Worm (Caenorhabditis elegans) whole organism, dauer: ENCODE measurements around the gene K01A6.7.

Experiments used
- unc-62 ChIP-seq: sonication (generic microtip); optimal IDR thresholded peaks from 2 replicates; lab custom pipeline; 2017; ENCODE audit warnings: missing biosample characterization, missing genetic modification reagents, missing genetic modification characterization

The K01A6.7 gene

DNA sequence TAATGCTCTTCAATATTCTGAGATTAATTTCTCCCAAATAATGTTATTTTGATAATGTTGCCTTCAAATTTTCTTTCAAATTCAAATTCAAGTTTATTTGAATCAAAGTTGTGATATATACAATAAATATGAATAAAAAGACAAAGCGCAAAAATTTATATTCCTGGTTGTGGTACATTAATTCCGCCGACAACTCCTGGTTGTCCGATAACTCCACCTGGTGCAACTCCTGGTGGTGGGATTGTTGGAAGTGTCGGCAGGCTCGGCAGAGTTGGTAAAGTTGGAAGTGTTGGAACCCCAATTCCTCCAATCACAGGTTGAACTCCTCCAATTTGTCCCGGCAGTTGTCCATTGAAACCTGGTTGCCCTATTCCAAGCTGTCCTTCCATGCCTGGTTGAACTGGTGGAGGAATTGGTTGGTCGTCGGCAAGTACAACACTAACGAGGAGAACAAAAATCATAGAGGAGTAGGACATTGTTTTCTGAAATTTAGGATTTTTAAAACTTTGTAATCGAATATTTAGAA is at the start of gene K01A6.7:
Gene K01A6.7, minus strand, starts transcription at position 476 of the 526 bp plus-strand sequence.
- no peak for TF ChIP-seq unc-62 (GFP tag; lab: Kevin White, UChicago)

DNA sequence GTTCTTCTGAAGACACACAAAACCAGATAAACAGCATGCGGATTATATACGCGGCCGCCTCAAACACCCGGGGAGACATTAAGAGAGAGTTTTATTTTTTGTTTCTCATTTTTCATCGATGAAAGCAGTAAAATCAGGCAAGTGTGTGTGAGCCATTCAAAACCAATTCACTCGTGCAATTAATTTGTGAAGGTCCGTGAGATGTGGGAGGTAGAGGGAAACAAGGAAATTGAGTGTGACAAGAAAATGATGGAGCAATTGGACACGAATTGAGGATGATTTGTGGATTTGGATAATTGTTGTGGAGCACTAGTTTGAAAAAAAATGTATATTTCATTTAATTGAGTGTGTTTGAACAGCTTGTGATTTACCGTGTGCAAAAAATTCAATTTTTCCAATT is 49.4 kb upstream of the K01A6.7 start:
- TF ChIP-seq unc-62 (GFP tag; lab: Kevin White, UChicago), result no peak

DNA sequence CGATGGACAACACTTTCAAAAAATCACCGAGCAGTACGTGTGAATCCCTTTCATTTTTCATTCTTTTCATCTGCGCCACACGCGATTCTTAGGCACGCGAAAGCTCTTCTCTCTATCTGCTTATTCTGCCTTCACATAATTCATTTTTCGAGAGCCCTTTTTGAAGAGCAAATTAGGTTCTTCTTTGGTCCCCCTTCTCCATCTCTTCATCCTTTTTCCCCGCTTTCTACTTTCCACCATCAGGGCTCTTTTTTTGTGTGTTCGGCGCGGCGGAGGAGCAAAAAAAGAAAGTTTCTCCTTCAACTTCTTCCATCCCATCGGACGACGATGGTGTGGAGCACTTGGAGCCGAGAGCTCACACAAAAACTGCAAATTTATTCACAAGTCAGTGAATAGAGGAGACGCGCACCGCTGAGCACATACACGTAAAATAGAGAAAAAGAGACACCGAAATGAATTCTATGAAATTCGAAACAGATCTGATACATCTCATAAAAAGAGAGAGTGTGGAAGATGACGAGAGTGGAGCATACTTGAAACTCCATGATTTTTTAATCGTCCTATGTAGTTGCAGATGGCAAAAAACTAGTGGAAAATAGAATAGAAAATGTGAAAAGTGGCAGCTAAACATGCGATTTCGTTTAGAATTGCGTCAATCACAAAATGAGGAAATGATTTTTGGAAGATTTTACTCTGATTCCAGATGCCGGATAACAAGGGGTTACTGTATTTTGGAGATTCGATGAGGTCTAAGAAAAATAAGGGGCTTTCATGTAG is 46.9 kb upstream of the K01A6.7 start:
- TF ChIP-seq unc-62 (GFP tag; lab: Kevin White, UChicago), result no peak

DNA sequence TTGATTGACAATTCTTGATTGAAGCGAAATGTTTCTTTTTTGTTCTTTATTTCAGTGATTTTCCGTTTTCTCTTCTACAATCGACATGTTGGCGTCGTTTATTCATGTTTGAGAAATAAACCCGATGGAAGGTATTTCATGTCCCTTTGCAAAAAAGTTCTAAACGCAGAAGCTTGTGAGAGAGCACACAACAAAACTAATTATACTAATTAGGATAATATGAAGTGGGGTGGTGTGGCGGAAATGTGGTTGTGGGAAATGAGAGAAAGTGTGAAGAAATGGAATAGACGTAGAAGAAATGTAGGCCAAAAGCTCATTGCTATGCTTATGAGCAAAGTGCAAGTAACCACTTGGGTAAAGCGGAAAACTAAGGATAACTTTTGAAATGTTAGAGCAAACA is 44.5 kb upstream of the K01A6.7 start:
- no peak for TF ChIP-seq unc-62 (GFP tag; lab: Kevin White, UChicago)

DNA sequence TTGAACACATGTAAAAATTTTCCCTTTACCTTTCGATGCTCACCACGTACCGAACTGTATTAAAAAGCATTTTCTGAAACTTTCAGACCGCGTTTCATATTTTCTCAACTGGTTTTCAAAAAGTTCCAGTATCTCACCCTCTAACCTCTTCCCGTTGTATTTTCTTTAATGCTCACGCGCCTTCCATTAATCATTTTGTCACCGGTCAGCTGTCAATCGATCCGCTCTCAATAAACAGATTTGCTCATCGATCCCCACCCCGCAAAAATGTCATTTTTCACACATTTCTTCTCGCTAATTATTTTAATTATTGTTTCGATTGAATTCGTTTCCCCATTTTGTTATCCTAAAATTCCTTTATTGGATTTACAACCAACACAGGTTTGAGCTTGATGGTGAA is 40.7 kb upstream of the K01A6.7 start, which contains the start of gene lpr-2:
Gene lpr-2, plus strand, starts transcription at position 189 of the 400 bp plus-strand sequence.
- TF ChIP-seq unc-62 (GFP tag; lab: Kevin White, UChicago), result no peak

DNA sequence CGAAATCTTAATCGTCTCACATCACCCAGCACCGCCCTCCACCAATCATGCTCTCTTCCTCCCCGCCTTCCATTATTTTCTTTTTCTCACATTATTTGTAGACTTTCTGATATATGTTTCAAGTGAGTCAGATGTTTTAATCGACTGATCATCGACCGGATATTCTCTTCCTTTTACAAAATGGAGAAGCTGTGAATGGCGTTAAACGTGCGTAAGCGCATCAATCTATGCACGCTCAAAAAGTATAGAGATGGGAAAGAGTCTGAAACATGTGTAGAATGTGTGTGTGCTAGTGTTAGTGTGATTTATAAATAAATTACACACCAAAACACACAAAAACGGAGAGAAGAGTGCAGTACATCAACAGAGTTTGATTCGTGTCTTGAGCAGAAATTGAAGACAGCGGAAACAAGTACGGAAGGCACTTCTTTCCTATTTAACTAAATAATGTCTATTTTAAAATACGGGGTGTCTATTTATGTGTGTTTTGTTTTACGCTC is 38.7 kb upstream of the K01A6.7 start:
- TF ChIP-seq unc-62 (GFP tag; lab: Kevin White, UChicago), result no peak

DNA sequence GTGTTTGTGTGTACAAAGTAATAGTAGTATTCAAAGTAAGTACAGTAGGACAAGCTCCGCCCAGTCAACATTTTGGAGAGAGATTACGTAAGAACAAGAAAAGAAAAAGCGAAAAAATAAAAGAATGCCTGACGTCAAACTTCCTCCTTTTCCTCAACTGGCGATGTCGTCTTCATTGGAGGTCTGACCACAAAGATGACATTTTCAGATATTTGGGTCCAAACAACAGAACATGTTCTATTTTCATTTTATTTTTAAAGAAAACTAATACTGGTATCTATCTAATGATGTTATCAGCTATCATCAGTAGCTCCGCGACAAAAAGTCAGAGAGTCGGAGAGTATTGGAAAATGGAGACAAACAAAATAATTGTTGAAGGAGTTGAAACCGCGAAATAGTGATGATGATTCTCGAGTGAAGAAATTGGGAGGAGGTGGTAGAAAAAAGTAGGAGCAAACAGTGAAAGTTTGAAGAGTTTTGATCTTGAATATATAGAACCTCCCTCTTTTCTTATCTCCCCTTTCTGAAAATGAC is 35.4 kb upstream of the K01A6.7 start, which contains the start of gene lips-5:
Gene lips-5, minus strand, starts transcription at position 51 of the 534 bp plus-strand sequence.
- no peak for TF ChIP-seq unc-62 (GFP tag; lab: Kevin White, UChicago)

DNA sequence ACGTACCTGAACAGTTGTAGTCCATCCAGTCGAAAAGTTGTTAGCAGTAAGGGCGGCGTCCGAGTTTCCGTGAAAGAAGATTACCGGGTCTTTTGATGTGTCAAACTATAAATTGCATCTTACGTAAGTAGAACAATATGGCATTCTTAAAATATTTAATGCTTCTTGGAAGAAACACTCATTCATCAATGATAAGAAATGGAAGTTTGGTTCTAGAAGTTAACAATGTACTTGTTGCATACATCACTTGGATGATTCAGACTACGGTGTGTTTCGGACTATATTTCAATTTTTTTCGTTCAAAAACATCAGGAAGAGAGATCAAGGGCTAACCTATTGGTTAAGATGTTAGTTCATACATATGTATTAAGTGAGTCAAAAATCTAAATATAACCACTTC is 33.8 kb upstream of the K01A6.7 start:
- no peak for TF ChIP-seq unc-62 (GFP tag; lab: Kevin White, UChicago)

DNA sequence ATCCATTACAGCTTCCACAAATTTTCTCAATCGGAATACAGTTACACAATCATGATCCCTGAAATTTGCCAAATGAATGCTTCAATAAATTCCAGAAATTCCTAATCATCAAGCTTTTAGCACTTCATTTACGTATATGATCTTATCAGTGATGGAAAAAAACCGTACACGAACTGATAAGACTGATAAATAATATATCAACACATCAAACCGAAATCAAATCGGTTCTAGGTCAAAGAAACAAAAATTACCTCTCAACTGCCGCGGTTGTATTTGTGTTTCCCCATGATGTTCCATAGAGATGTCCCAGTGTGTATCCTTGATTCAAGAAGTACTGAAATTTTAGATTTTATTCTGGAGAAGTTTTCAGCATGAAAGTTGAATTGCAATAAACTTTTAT is 32.7 kb upstream of the K01A6.7 start:
- no peak for TF ChIP-seq unc-62 (GFP tag; lab: Kevin White, UChicago)

DNA sequence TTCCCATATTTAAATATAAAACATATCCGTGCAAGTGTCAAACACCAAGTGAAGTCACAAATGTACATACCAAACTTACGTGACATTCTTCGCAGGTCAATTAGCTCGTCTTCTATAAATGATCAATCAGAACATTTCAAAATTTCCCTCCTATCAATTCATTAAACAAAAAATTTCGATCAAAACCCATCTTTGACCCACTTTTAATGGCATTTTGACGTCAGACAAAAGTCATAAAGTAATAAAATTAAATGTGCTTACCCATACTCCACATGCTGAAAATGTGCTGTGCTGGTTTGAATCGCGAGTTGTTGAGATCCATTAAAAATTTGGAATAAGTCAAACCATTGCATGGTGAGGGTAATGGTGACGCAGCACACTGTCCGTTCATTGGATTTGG is 31.4 kb upstream of the K01A6.7 start:
- TF ChIP-seq unc-62 (GFP tag; lab: Kevin White, UChicago), result no peak

DNA sequence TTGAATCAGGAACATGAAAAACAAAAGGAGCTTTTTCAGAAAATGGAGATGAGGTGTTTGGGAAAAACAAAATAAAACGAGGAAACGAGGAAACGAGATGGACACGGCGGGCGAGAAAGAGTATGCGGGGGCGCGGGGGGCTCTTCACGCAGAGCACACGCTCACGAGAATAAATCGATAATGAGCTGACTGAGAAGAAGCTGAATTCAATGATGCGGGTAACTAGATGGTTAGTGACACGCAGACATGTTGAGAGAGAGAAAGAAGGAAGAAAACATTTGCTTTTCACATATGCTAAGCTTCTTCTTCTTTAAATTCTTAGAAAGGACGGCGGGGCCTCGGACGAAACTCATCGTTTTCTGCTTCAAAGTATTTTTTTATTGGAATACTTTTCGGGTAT is 27.1 kb upstream of the K01A6.7 start:
- TF ChIP-seq unc-62 (GFP tag; lab: Kevin White, UChicago), result no peak

DNA sequence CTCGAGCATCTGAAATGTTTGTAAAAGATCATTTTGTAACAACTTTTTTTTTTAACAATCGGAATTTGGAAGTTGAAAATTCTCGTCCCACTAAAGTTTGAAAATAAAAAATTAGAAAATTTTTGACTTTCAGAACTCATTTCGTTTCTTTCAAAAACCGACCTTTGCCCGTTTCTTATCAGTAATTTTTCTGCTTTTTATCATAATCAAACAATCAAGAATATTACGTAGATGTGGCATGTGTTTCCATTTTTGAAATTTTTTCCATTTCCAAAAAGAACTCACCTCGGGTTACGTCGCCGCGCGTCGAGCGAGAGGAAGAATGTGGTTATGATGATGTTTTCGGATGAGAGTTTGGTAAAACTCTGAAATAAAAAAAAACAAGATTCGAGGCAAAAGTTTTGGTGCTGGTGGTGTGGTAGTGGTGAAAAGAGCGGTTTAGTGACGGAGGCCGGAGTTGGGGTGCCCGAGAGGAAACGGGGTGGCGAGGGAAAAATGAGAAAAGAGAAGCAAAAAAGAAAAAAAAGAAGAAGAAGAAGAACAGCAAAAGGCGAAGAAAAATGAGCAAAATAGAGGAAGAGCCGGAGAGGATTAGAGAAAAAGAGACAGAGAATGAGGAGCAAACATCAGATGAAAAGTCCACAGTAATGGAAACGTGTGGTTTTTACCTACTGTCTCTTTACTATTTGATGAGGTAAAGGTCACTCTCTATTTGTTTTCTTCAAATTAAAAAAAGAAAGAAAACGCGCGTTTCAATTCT is 22.5 kb upstream of the K01A6.7 start, which contains the start of gene T12A7.2:
Gene T12A7.2, minus strand, starts transcription at position 412 of the 760 bp plus-strand sequence.
- no peak for TF ChIP-seq unc-62 (GFP tag; lab: Kevin White, UChicago)

DNA sequence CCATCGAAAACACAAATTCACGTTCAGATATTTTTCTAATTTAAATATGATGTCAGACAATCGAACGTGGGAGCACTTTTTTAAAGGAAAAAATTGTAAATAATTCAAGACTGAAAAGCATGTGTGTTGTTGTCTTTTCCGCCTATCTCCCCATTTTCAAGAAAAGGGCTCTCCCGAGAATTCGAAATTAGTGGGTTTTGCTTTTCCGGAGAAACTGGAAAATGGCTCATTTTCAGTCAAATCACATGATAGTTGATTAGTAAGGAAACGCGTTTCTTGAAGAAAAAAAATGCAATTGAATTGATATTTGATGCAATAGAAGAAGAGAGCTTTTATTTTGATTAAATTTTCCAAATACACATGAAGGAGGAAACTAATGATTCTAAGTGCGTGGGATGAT is 21.5 kb upstream of the K01A6.7 start:
- TF ChIP-seq unc-62 (GFP tag; lab: Kevin White, UChicago), result no peak

DNA sequence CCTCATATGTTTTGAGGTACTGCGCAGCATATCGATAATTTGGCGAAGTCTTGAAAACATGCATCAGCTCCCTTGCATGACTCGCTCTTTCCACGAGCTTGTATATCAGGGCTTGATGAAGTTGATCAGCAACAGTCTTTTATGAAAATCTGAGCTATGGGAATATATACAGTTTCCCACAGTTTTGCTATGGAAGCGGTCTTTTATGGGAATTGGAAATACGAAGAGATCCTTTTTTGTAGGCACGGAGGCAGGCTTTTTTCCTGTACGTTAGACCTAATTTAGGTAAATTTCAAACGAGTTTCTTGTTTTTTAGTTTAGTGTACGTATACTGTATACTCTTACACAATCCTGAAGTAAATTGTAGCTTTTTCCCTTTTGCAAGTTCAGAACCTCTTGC is 17.5 kb upstream of the K01A6.7 start, which contains the start of gene T12A7.9:
Gene T12A7.9, minus strand, starts transcription at position 101 of the 400 bp plus-strand sequence.
- no peak for TF ChIP-seq unc-62 (GFP tag; lab: Kevin White, UChicago)

DNA sequence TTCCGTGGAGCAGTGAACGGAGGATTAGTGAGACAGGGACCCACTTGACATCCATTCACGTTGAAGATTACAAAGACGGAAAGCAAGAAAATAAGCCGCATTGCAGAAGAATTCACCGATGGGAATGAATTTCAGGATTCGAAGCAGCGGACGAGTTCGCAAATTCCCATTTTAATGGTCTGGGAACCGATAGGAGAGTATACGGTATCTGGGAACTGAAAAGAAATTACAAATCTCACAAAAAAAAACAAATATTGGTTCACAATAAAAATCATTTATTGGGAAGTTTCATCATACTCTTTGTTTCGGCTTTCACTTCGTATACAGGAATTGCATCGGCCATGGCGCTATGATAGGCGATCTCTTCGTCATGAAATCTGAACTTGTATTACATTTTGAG is 16.6 kb upstream of the K01A6.7 start, which contains the start of gene T12A7.10:
Gene T12A7.10, minus strand, starts transcription at position 101 of the 400 bp plus-strand sequence.
- TF ChIP-seq unc-62 (GFP tag; lab: Kevin White, UChicago), result no peak
